Worm (Caenorhabditis elegans): ENCODE measurements around the gene gldi-3.

Gene gldi-3

DNA sequence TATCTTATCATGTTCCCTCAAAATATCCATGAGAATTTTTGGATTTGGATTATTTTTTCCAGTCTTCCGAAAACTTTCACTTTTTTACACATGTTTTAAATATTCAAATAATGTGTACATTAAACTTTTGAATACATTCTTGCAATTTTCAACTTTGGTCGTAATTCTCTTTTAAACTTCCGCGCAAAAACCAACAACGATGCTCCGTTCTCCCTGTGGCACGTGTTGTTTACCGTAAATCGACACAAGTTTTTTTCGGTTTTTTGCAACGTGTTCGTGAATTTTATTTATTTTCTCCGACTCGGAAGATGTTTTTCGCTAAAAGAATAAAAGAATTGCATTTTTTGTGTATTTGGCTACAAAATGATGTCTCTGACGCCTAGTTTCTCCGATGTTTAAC, 37.1 kb downstream of the gldi-3 start (continued):
- no peak for TF ChIP-seq gei-8 (GFP tag; optimal IDR thresholded peaks at IDR 0.05)
- peak; percentile 8 for TF ChIP-seq rbr-2 (tag; optimal IDR thresholded peaks at IDR 0.05)
- TF ChIP-seq snpc-1.2 (GFP tag; IDR thresholded peaks at IDR 0.05) = no peak

DNA sequence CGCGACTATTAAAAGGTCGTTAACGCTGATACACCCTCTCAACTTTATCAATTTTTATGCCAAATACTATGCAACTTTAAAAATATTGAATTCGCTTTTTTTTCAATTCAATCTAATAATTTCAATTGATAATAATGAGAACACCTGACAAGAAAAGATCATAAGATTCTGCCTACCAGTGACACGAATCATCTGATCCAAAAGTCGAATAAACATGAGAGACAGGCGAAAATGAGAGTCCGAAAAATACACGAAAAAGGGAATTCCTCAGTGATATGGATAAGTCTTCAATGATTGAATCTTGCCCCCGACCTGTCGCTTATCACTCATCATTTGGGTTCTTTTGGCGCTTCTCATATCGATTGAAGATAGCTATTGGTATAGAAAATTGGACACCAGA, 38.3 kb downstream of the gldi-3 start:
- peak; percentile 74 for TF ChIP-seq hlh-30 (tag; optimal IDR thresholded peaks at IDR 0.05; ENCODE audit: insufficient read depth)
- TF ChIP-seq hlh-11 (tag; optimal IDR thresholded peaks at IDR 0.05) = peak; percentile 11
- TF ChIP-seq ctbp-1 (GFP tag; IDR thresholded peaks at IDR 0.05) = no peak
- TF ChIP-seq ces-1 (GFP tag; optimal IDR thresholded peaks at IDR 0.05) = no peak
- TF ChIP-seq nhr-28 (tag; optimal IDR thresholded peaks at IDR 0.05) = peak; percentile 16
- TF ChIP-seq dpl-1 (GFP tag; optimal IDR thresholded peaks at IDR 0.05) = no peak

DNA sequence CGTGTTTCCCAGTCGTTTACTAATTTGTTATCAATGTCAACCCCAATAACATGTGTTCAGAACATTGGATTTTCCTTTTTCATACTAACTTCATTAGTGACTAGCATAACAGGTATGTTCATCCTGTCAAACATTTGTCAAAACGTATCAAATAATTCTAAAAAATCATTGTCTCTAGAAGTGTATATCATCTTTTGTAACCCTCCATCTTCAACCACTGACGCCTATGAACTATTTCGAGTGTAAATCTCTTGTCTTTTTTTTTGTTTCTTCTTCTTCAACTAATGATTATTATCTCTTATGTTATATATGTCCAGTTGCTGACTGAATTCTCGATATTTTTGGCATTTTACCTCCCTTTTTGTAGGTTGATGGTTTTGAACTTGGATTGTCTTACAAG, 42.2 kb downstream of the gldi-3 start:
- TF ChIP-seq mes-2 (tag; optimal IDR thresholded peaks at IDR 0.05; ENCODE audit: poor library complexity, severe bottlenecking) (no peak), nhr-28 (tag; optimal IDR thresholded peaks at IDR 0.05) (peak; percentile 1), ZK337.2 (GFP tag; IDR thresholded peaks at IDR 0.05) (no peak)

DNA sequence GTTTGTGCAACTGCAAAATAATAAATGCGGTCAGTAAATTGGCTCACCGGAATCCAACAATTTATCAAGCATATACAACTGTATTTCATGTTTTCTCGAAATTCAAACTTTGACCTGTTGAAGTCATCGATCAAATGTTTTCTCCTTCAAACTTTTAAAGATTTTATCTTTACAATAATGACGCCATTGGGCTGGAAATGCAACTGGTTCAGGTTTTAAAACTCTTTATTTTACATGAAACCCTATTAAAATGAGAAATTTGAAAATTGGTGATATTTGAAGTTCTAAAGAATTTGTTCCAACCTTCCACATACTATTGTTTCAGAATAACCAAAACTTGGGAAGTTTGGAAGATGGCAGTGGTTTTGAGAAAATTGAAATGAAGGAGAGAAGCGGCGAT, 42.9 kb downstream of the gldi-3 start:
- no peak for TF ChIP-seq nhr-6 (tag; optimal IDR thresholded peaks at IDR 0.05)
- TF ChIP-seq aha-1 (tag) = peak; percentile 63

DNA sequence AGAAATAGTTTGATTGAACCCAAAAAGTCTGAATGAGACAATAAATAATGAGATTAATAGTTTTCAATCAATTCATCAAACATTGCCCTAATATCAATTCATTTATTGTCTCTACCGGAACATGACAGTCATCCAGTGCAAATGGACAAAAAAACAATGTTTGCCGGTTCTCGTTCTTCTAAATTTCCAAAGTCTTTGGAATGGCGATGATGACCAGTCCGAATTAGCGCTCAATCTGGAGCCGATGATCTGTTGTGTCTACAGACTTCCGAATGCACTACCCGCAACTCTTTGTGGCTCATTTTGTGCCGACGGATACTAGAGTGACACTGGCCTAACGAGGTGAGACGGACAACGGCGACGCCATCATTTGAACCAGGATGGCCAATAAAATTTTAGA, 43.6 kb downstream of the gldi-3 start, which contains the start of gene T26C5.3:
Gene T26C5.3, plus strand, starts transcription at position 301 of the 400 bp plus-strand sequence.
- TF ChIP-seq egl-43 (GFP tag; IDR thresholded peaks at IDR 0.05) (no peak), aha-1 (tag) (no peak), lim-7 (GFP tag; IDR thresholded peaks at IDR 0.05) (no peak), saeg-2 (GFP tag; IDR thresholded peaks at IDR 0.05) (no peak), mxl-2 (GFP tag; conservative IDR thresholded peaks at IDR 0.05) (no peak), nhr-25 (tag; optimal IDR thresholded peaks at IDR 0.05; ENCODE audit: borderline replicate concordance, insufficient read depth) (no peak), lin-13 (GFP tag; optimal IDR thresholded peaks at IDR 0.05) (no peak)

DNA sequence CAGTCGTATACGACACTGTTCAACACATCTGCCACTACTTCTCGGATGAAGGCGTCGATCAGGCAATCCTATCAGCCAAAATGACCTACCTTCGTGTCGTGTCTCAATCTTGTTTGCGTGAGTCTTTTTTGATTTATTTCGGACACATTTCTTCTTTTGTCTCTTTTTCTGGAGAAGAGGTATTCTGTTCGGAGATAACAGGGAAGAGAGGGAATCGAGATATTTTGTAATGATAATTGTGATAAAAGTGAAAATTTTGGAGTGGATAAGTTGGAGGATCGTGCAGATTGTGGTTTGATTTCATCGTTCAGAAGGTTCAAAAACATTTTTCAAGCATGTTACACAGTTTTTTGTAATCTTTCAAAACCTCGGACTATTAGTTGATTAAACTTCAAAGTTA, 46.1 kb downstream of the gldi-3 start:
- peak in 1 of 2 experiments; percentile 63 for TF ChIP-seq unc-62 (GFP tag; optimal IDR thresholded peaks at IDR 0.05 in 1 of 2)
- TF ChIP-seq unc-62 (tag; optimal IDR thresholded peaks at IDR 0.05) = no peak
- peak; percentile 52 for TF ChIP-seq mxl-3 (GFP tag; optimal IDR thresholded peaks at IDR 0.05)
- peak; percentile 28 for TF ChIP-seq nhr-28 (tag; optimal IDR thresholded peaks at IDR 0.05)
- no peak for TF ChIP-seq mep-1 (tag; optimal IDR thresholded peaks at IDR 0.05)

DNA sequence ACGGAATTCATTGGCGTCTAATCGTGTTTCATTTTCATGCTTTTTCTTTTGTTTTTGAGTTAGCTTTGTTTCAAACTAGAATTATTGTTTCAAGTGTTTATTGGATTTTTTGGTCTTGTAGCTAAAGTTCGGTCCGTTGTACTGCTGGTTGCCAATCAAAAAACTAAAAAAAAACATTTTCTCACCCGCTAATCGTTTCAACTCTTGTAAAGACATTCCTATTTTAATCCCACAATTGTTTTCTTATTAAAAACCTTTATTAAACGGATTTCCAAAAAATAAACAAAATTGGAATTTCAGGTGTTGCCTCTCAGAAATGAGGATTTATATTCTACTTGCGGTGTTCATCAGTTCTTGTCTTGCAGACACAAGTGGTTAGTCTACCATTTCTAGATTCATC, 47.0 kb downstream of the gldi-3 start, which contains the start of gene T26C5.2:
Gene T26C5.2, plus strand, starts transcription at position 301 of the 400 bp plus-strand sequence.
- no peak for TF ChIP-seq ctbp-1 (GFP tag; IDR thresholded peaks at IDR 0.05)

DNA sequence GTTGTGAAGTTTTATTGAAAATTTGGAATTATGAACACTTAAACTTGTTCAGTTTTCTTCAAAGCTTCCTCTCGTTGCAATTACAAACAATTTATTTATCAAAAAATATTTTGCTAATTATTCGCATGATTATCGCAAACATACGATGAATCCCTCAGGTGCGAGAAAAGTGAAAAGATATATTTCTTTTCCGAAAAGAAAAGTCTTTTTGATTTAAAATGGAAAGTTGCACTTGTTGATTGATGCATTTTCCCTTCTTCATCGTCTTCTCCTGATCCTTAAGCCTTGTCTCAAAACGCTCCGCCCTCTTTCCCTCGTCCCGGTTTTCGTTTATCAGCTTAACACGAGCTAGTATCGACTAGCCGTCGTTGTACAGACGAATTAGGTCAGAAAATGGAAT, 47.4 kb downstream of the gldi-3 start:
- TF ChIP-seq php-3 (GFP tag; IDR thresholded peaks at IDR 0.05) (no peak), egl-43 (GFP tag; IDR thresholded peaks at IDR 0.05) (no peak), ceh-62 (tag; optimal IDR thresholded peaks at IDR 0.05) (no peak), mdl-1 (tag; optimal IDR thresholded peaks at IDR 0.05) (no peak), snpc-4 (tag; optimal IDR thresholded peaks at IDR 0.05) (no peak), zip-2 (tag; optimal IDR thresholded peaks at IDR 0.05) (no peak), nhr-6 (tag; optimal IDR thresholded peaks at IDR 0.05) (no peak), nhr-102 (tag; optimal IDR thresholded peaks at IDR 0.05) (no peak), ztf-7 (tag; optimal IDR thresholded peaks at IDR 0.05) (no peak), mep-1 (tag; optimal IDR thresholded peaks at IDR 0.05) (no peak), aha-1 (tag) (no peak), T26A8.4 (GFP tag; IDR thresholded peaks at IDR 0.05) (no peak), ceh-44 (GFP tag; IDR thresholded peaks at IDR 0.05) (no peak), spr-3 (GFP tag; optimal IDR thresholded peaks at IDR 0.05) (no peak), lin-39 (tag; optimal IDR thresholded peaks at IDR 0.05) (no peak), nhr-42 (GFP tag; IDR thresholded peaks at IDR 0.05) (no peak), nhr-111 (GFP tag; optimal IDR thresholded peaks at IDR 0.05) (no peak), dpl-1 (GFP tag; optimal IDR thresholded peaks at IDR 0.05) (no peak)

Measured in whole organism, L4 larva.